Worm (Caenorhabditis elegans) whole organism, late embryonic: ENCODE measurements around the gene srw-3.

Experiments used
- C38D4.7 ChIP-seq: fragments of 200-800 bp; sonication (Bioruptor generic); optimal IDR thresholded peaks from 2 replicates; lab custom pipeline; 2018; ENCODE audit warnings: mild to moderate bottlenecking, missing genetic modification characterization, moderate library complexity, missing compliant biosample characterization
- F13H6.1 ChIP-seq: sonication (generic microtip); optimal IDR thresholded peaks from 2 replicates; lab custom pipeline; 2016; ENCODE audit warnings: missing genetic modification characterization, missing compliant biosample characterization
- K02D7.2 ChIP-seq: sonication (generic microtip); optimal IDR thresholded peaks from 2 replicates; lab custom pipeline; 2017; ENCODE audit warnings: mild to moderate bottlenecking, missing genetic modification characterization, missing compliant biosample characterization
- T23F11.4 ChIP-seq: fragments of 200-800 bp; sonication (Bioruptor generic); optimal IDR thresholded peaks from 2 replicates; lab custom pipeline; 2018; ENCODE audit warnings: mild to moderate bottlenecking, missing genetic modification characterization, missing compliant biosample characterization
- Y22D7AL.16 ChIP-seq: sonication (generic microtip); optimal IDR thresholded peaks from 2 replicates; lab custom pipeline; 2016; ENCODE audit warnings: missing genetic modification characterization, missing compliant biosample characterization
- ama-1 ChIP-seq: fragments of 150-350 bp; optimal IDR thresholded peaks from 2 replicates; lab custom pipeline; 2014
- ceh-22 ChIP-seq: sonication (generic microtip); optimal IDR thresholded peaks from 2 replicates; lab custom pipeline; 2017; ENCODE audit warnings: missing biosample characterization, missing genetic modification characterization
- ceh-31 ChIP-seq: sonication (generic microtip); optimal IDR thresholded peaks from 2 replicates; lab custom pipeline; 2016; ENCODE audit warnings: missing genetic modification characterization, missing compliant biosample characterization
- ceh-34 ChIP-seq: sonication (generic microtip); optimal IDR thresholded peaks from 2 replicates; lab custom pipeline; 2016; ENCODE audit warnings: mild to moderate bottlenecking, missing genetic modification characterization, missing compliant biosample characterization
- ceh-45 ChIP-seq: fragments of 200-800 bp; sonication (Bioruptor generic); IDR thresholded peaks from 2 replicates; pipeline ENCODE4 v1.3.6; 2022; ENCODE audit warnings: missing genetic modification reagents, missing genetic modification characterization, missing compliant biosample characterization
- che-1 ChIP-seq: sonication (generic microtip); optimal IDR thresholded peaks from 2 replicates; lab custom pipeline; 2016; ENCODE audit warnings: mild to moderate bottlenecking, missing genetic modification characterization, missing compliant biosample characterization
- dve-1 ChIP-seq: sonication (generic microtip); optimal IDR thresholded peaks from 2 replicates; lab custom pipeline; 2017; ENCODE audit warnings: antibody characterized with exemption, mild to moderate bottlenecking, missing genetic modification characterization, missing compliant biosample characterization
- elt-2 ChIP-seq: sonication (generic microtip); optimal IDR thresholded peaks from 2 replicates; lab custom pipeline; 2016; ENCODE audit warnings: missing genetic modification reagents, missing genetic modification characterization, missing compliant biosample characterization
- ets-4 ChIP-seq: sonication (generic microtip); optimal IDR thresholded peaks from 2 replicates; lab custom pipeline; 2016; ENCODE audit warnings: missing genetic modification characterization, missing compliant biosample characterization
- fax-1 ChIP-seq: sonication (generic microtip); optimal IDR thresholded peaks from 2 replicates; lab custom pipeline; 2016; ENCODE audit warnings: missing genotype, missing genetic modification characterization, missing compliant biosample characterization
- fkh-10 ChIP-seq: fragments of 150-350 bp; optimal IDR thresholded peaks from 2 replicates; lab custom pipeline; 2014; ENCODE audit warnings: missing biosample characterization, missing genetic modification reagents, missing genetic modification characterization
- hlh-13 ChIP-seq: fragments of 200-800 bp; sonication (Bioruptor generic); optimal IDR thresholded peaks from 2 replicates; lab custom pipeline; 2018; ENCODE audit warnings: mild to moderate bottlenecking, missing genetic modification characterization, missing compliant biosample characterization
- hlh-15 ChIP-seq: sonication (generic microtip); optimal IDR thresholded peaks from 2 replicates; lab custom pipeline; 2016; ENCODE audit warnings: missing genetic modification characterization, missing compliant biosample characterization
- lim-6 ChIP-seq: sonication (generic microtip); optimal IDR thresholded peaks from 2 replicates; lab custom pipeline; 2016; ENCODE audit warnings: missing genetic modification characterization, missing compliant biosample characterization
- madf-2 ChIP-seq: sonication (generic microtip); optimal IDR thresholded peaks from 2 replicates; lab custom pipeline; 2017; ENCODE audit warnings: missing genetic modification characterization, missing compliant biosample characterization
- mec-3 ChIP-seq: sonication (generic microtip); optimal IDR thresholded peaks from 2 replicates; lab custom pipeline; 2016; ENCODE audit warnings: borderline replicate concordance, missing genetic modification characterization, missing compliant biosample characterization
- nfya-1 ChIP-seq: sonication (generic microtip); optimal IDR thresholded peaks from 2 replicates; lab custom pipeline; 2017; ENCODE audit warnings: missing genetic modification characterization, mild to moderate bottlenecking, missing compliant biosample characterization, antibody characterized with exemption, moderate library complexity
- nhr-232 ChIP-seq: sonication (generic microtip); optimal IDR thresholded peaks from 2 replicates; lab custom pipeline; 2016; ENCODE audit warnings: missing genetic modification characterization, missing compliant biosample characterization
- npax-4 ChIP-seq: sonication (generic microtip); optimal IDR thresholded peaks from 2 replicates; lab custom pipeline; 2016; ENCODE audit warnings: missing genetic modification characterization, missing compliant biosample characterization
- odd-2 ChIP-seq: sonication (generic microtip); optimal IDR thresholded peaks from 2 replicates; lab custom pipeline; 2017; ENCODE audit warnings: antibody characterized with exemption, mild to moderate bottlenecking, missing genetic modification characterization, missing compliant biosample characterization
- pag-3 ChIP-seq: sonication (generic microtip); optimal IDR thresholded peaks from 2 replicates; lab custom pipeline; 2016; ENCODE audit warnings: missing compliant biosample characterization, missing genetic modification characterization, borderline replicate concordance
- pat-9 ChIP-seq: fragments of 200-800 bp; sonication (Bioruptor generic); optimal IDR thresholded peaks from 2 replicates; lab custom pipeline; 2018; ENCODE audit warnings: mild to moderate bottlenecking, missing genetic modification characterization, moderate library complexity, missing compliant biosample characterization
- pax-1 ChIP-seq: fragments of 150-350 bp; optimal IDR thresholded peaks from 2 replicates; lab custom pipeline; 2014; ENCODE audit warnings: missing biosample characterization, missing genetic modification characterization
- pha-4 ChIP-seq: fragments of 150-350 bp; optimal IDR thresholded peaks from 2 replicates; lab custom pipeline; 2018; ENCODE audit warnings: missing biosample characterization, missing genetic modification reagents, missing genetic modification characterization
- pros-1 ChIP-seq: fragments of 150-350 bp; optimal IDR thresholded peaks from 2 replicates; lab custom pipeline; 2014; ENCODE audit warnings: missing biosample characterization, missing genetic modification reagents, missing genetic modification characterization
- rnt-1 ChIP-seq: sonication (generic microtip); optimal IDR thresholded peaks from 2 replicates; lab custom pipeline; 2016; ENCODE audit warnings: missing genetic modification characterization, missing compliant biosample characterization
- sox-2 ChIP-seq: fragments of 200-800 bp; sonication (Bioruptor generic); IDR thresholded peaks from 2 replicates; pipeline ENCODE4 v1.3.6; 2022; ENCODE audit warnings: missing genetic modification reagents, missing genetic modification characterization, missing compliant biosample characterization
- sox-4 ChIP-seq: sonication (generic microtip); optimal IDR thresholded peaks from 2 replicates; lab custom pipeline; 2017; ENCODE audit warnings: mild to moderate bottlenecking, missing genetic modification characterization, inconsistent platforms, missing compliant biosample characterization
- ttx-3 ChIP-seq: sonication (generic microtip); optimal IDR thresholded peaks from 2 replicates; lab custom pipeline; 2016; ENCODE audit warnings: missing genetic modification reagents, missing genetic modification characterization, missing compliant biosample characterization
- unc-42 ChIP-seq: sonication (generic microtip); optimal IDR thresholded peaks from 2 replicates; lab custom pipeline; 2016; ENCODE audit warnings: missing genotype, missing genetic modification characterization, missing compliant biosample characterization
- unc-55 ChIP-seq: sonication (generic microtip); optimal IDR thresholded peaks from 2 replicates; lab custom pipeline; 2017; ENCODE audit warnings: missing biosample characterization, missing genetic modification reagents, missing genetic modification characterization
- zip-5 ChIP-seq: sonication (generic microtip); optimal IDR thresholded peaks from 2 replicates; lab custom pipeline; 2016; ENCODE audit warnings: missing genetic modification characterization, missing compliant biosample characterization
- ztf-16 ChIP-seq: sonication (generic microtip); optimal IDR thresholded peaks from 2 replicates; lab custom pipeline; 2017; ENCODE audit warnings: missing genetic modification characterization, missing compliant biosample characterization

Gene srw-3

DNA sequence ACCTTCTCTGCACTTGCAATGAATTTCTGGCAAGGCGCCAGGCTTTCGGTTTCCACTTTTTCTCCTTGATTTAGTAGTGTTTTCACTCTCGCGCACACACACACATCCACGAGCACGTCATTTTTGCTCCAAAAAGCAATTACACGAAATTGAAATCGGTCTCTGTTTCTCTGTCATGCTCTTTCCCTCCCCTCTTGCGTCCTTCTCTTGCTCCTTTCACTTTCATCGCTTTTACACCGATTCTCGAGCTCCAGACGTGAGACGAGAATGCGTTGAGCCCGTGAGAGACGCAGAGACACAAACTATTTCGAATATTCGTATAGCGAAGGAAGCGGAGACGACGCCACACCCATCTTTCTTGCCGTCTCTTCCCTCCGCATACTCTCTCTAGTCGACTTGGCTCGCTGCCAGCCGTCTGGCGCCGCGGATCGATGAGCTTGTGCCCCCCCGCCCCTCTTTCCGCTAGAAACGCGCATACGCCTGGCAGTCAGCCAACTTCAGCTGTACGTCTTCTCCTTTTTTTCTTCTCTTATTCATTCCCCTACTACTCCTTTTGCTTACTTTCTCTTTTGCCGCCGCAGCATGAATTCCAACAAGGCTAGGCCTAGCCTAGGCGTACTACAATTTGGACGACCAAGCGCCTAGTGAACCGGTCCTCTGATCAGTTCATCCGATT lies 22.7 kb downstream of the srw-3 start (continued):
- TF ChIP-seq fkh-10 (GFP tag; lab: Kevin White, UChicago) (no peak), ceh-31 (tag; lab: Kevin White, UChicago) (peak; percentile 77), pag-3 (tag; lab: Kevin White, UChicago) (no peak), pat-9 (no peak), ama-1 (lab: Kevin White, UChicago) (no peak), zip-5 (no peak), sox-4 (tag; lab: Kevin White, UChicago) (no peak), rnt-1 (tag; lab: Kevin White, UChicago) (peak; percentile 53), unc-42 (tag; lab: Kevin White, UChicago) (peak; percentile 95), ztf-16 (no peak), F13H6.1 (tag; lab: Kevin White, UChicago) (no peak), lim-6 (tag; lab: Kevin White, UChicago) (peak; percentile 87), ceh-34 (tag; lab: Kevin White, UChicago) (peak; percentile 84), hlh-13 (GFP tag; lab: Kevin White, UChicago) (peak; percentile 29), ceh-45 (GFP tag; lab: Robert Waterston, UW) (no peak), ceh-22 (tag; lab: Kevin White, UChicago) (no peak), odd-2 (tag; lab: Kevin White, UChicago) (no peak), pax-1 (tag; lab: Kevin White, UChicago) (no peak), C38D4.7 (GFP tag; lab: Kevin White, UChicago) (no peak), ttx-3 (tag; lab: Kevin White, UChicago) (no peak), ets-4 (tag; lab: Kevin White, UChicago) (no peak), pha-4 (tag; lab: Kevin White, UChicago) (no peak), unc-55 (peak; percentile 20)
- TF ChIP-seq, all 69 proteins: peak for 21

DNA sequence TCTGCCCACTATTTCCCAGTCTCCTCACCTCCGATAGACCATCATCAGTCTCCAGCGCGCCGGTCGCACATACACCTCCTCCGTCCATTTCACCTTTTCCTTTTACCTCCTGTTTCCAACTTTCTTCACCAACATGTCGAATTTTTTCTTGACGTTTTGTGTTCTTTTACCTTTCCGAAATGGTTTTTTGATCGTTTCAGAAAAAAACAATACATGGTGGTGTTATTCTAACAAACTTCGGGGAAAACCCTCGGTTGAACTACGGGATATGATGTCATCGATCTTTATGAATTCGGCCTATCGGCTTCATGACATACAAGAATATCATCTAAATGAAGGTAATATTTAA lies 23.2 kb downstream of the srw-3 start, which contains the start of gene Y97E10C.1:
Gene Y97E10C.1, plus strand, starts transcription at position 201 of the 349 bp plus-strand sequence.
- TF ChIP-seq fax-1 (tag; lab: Kevin White, UChicago): no peak
- TF ChIP-seq zip-5: no peak
- no peak for TF ChIP-seq Y22D7AL.16 (tag; lab: Kevin White, UChicago)
- TF ChIP-seq che-1: no peak
- TF ChIP-seq nhr-232 (tag; lab: Kevin White, UChicago): no peak
- TF ChIP-seq elt-2 (tag; lab: Kevin White, UChicago): no peak
- no peak for TF ChIP-seq sox-2
- no peak for TF ChIP-seq odd-2 (tag; lab: Kevin White, UChicago)
- no peak for TF ChIP-seq mec-3
- no peak for TF ChIP-seq hlh-15
- no peak for TF ChIP-seq ceh-34 (tag; lab: Kevin White, UChicago)
- TF ChIP-seq hlh-13 (GFP tag; lab: Kevin White, UChicago): no peak
- TF ChIP-seq npax-4 (tag; lab: Kevin White, UChicago): no peak
- TF ChIP-seq madf-2 (tag; lab: Kevin White, UChicago): no peak

DNA sequence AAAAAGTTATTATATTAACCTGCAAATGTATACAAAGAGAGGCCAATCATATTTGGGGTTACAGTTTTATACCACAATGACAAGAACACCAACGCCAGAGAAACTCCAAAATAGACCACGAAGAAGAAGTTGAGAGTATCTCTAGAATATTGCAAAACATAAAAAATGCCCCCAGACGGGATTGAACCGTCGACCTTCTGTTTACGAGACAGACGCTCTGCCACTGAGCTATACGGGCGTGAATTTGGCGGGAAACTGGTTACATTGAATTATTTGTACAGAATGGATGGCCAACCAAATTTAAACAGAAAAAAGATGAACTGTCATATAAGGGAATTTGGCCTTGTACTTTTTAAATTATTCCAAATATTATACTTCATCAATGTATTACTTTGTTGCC lies 25.1 kb downstream of the srw-3 start:
- TF ChIP-seq T23F11.4 (GFP tag; lab: Kevin White, UChicago) (peak; percentile 8), dve-1 (tag; lab: Kevin White, UChicago) (peak; percentile 15), nfya-1 (tag; lab: Kevin White, UChicago) (peak; percentile 3), hlh-13 (GFP tag; lab: Kevin White, UChicago) (no peak), K02D7.2 (tag; lab: Kevin White, UChicago) (peak; percentile 7), elt-2 (tag; lab: Kevin White, UChicago) (peak; percentile 5), pros-1 (tag; lab: Kevin White, UChicago) (no peak)
